Worm (Caenorhabditis elegans): ENCODE data around the gene Y13C8A.1.

- no peak for TF ChIP-seq tab-1 (GFP tag; IDR thresholded peaks at IDR 0.05)
- TF ChIP-seq ref-1 (GFP tag; conservative IDR thresholded peaks at IDR 0.05), result no peak
- no peak for TF ChIP-seq ztf-29 (GFP tag; IDR thresholded peaks at IDR 0.05)
- no peak for TF ChIP-seq cog-1 (tag; optimal IDR thresholded peaks at IDR 0.05)
- TF ChIP-seq ztf-23 (GFP tag; IDR thresholded peaks at IDR 0.05), result no peak
- TF ChIP-seq flt-1 (GFP tag; IDR thresholded peaks at IDR 0.05), result no peak
Measured at ce11 chrX:16863320-16863719, 20.2 kb upstream of the Y13C8A.1 start.
